Worm (Caenorhabditis elegans) whole organism, midembryonic: Measurements from ENCODE around the gene C04E7.3.
A peak's percentile ranks its signal among the peaks of the same experiment; 100 is the strongest.
"Not testable (repeated sequence)": the region's sequence is repeated elsewhere in the genome, so short reads cannot be mapped to it uniquely, and the experiment has no call there.

Source experiments
- T22C8.4 ChIP-seq: fragments of 200-800 bp; sonication (Bioruptor generic); IDR thresholded peaks from 2 replicates; pipeline ENCODE4 v1.3.6; 2022; ENCODE audit warnings: missing genetic modification characterization, missing compliant biosample characterization
- cog-1 ChIP-seq: sonication (generic microtip); optimal IDR thresholded peaks from 2 replicates; lab custom pipeline; 2016; ENCODE audit warnings: missing genetic modification characterization, missing compliant biosample characterization
- flt-1 ChIP-seq: fragments of 200-800 bp; sonication (Bioruptor generic); IDR thresholded peaks from 2 replicates; pipeline ENCODE4 v1.3.6; 2022; ENCODE audit warnings: missing genetic modification characterization, missing compliant biosample characterization
- klf-2 ChIP-seq: fragments of 200-800 bp; sonication (Bioruptor generic); conservative IDR thresholded peaks from 2 replicates; pipeline ENCODE4 v1.3.6; 2022; ENCODE audit warnings: missing genetic modification reagents, missing genetic modification characterization, missing compliant biosample characterization
- med-1 ChIP-seq: sonication (generic microtip); optimal IDR thresholded peaks from 2 replicates; lab custom pipeline; 2017; ENCODE audit warnings: missing genetic modification characterization, mild to moderate bottlenecking, missing compliant biosample characterization, antibody characterized with exemption, missing genetic modification reagents; ENCODE audit not compliant: insufficient read depth
- ref-1 ChIP-seq: fragments of 200-800 bp; sonication (Bioruptor generic); conservative IDR thresholded peaks from 2 replicates; pipeline ENCODE4 v1.3.6; 2022; ENCODE audit warnings: missing genetic modification reagents, missing genetic modification characterization, missing compliant biosample characterization
- tab-1 ChIP-seq: fragments of 200-800 bp; sonication (Bioruptor generic); IDR thresholded peaks from 2 replicates; pipeline ENCODE4 v1.3.6; 2022; ENCODE audit warnings: missing genetic modification characterization, missing compliant biosample characterization
- ztf-23 ChIP-seq: fragments of 200-800 bp; sonication (Bioruptor generic); IDR thresholded peaks from 2 replicates; pipeline ENCODE4 v1.3.6; 2022; ENCODE audit warnings: missing genetic modification reagents, missing genetic modification characterization, missing compliant biosample characterization
- ztf-29 ChIP-seq: fragments of 200-800 bp; sonication (Bioruptor generic); IDR thresholded peaks from 2 replicates; pipeline ENCODE4 v1.3.6; 2022; ENCODE audit warnings: missing genetic modification reagents, missing genetic modification characterization, missing compliant biosample characterization

The C04E7.3 gene

DNA sequence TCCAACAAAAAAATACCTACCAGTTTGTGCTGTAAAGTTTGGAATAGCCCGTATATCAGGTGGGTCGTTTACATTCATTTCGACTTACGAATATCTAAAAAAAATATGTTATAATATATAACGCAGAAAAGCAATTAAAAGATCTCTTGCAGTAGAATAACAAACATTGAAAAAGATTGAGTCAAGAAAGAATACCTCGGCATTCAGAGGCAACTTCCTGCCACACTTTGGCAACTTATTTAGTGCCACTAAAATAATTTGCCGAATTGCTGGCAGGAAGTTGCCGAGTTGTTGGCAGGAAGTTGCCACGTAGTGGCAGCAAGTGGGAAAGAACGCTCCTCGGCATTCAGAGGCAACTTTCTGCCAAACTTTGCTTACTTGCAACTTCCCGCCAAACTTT lies at the start of gene C04E7.3:
C04E7.3 (minus strand) TSS at position 101 of the 400 bp plus-strand sequence.
- TF ChIP-seq ztf-23 (GFP tag; lab: Robert Waterston, UW); T22C8.4; tab-1: not testable (repeated sequence)

DNA sequence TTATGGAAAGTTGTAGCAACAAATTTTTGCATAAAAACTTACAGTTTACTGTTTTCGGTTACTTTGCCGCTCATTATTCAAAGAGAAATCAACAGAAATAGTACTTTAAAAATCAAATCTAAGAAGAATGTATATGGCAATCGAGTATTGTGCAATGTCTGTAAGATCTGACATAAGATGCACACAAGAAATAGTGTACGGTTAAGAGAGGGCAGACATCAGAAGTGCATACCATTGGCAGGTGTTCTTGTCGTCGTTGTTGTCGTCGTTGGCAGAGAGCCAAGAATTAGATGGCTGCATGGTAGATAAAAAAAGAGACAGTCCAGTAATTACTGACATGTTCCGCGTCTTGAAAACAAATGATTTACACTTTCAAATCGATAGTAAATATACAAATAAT lies 47.7 kb upstream of the C04E7.3 start, which contains the start of gene R04A9.7:
R04A9.7 (minus strand) TSS at position 184 of the 400 bp plus-strand sequence.
- TF ChIP-seq tab-1 (no peak), ztf-29 (GFP tag; lab: Robert Waterston, UW) (no peak), flt-1 (GFP tag; lab: Robert Waterston, UW) (no peak), med-1 (GFP tag; lab: Kevin White, UChicago) (no peak), T22C8.4 (no peak), ztf-23 (GFP tag; lab: Robert Waterston, UW) (no peak), cog-1 (no peak), ref-1 (no peak), klf-2 (no peak)

DNA sequence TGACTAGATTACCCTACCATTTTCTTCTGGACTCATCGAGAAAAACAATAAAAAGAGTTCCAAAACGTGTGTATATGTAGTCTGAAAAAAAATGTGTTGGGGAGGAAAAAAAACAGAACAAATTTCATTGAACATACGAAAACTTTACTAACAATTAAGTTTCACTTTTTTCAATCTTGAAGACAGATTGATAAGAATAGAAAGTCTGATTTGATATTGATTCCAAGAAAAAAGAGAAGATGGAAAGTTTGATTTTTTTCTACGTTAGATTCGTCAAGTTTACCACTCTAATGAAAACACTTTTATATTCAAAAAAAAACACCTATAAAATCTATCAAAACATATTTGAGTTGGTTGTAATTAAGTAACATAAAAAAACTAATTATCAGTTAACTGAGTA lies 43.5 kb upstream of the C04E7.3 start, which contains the start of gene R04A9.9:
R04A9.9 (minus strand) TSS at position 101 of the 400 bp plus-strand sequence.
- TF ChIP-seq ztf-23 (GFP tag; lab: Robert Waterston, UW) (no peak), ref-1 (no peak), tab-1 (no peak), med-1 (GFP tag; lab: Kevin White, UChicago) (no peak), T22C8.4 (no peak), klf-2 (no peak), flt-1 (GFP tag; lab: Robert Waterston, UW) (no peak), ztf-29 (GFP tag; lab: Robert Waterston, UW) (no peak)

DNA sequence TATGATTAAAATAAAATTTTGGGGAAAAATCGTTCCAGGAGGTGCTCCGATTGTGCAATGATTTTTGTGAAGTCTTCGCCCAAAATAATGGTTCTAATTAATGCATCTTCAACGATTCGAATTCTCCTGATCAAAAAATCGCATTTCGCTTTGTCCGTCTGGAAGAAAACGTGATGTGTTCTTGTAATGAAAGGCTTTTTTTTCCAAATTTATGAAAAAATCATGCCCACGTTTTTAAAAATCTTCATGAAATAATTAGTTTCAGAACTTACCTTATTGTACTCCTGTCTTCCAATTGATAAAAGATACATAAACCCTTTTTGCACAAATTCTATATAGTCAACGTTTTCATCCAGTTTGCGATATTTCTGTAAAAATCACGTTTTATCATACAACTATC lies 42.5 kb upstream of the C04E7.3 start:
- TF ChIP-seq ref-1: no peak
- TF ChIP-seq klf-2: no peak
- no peak for TF ChIP-seq med-1 (GFP tag; lab: Kevin White, UChicago)
- TF ChIP-seq ztf-23 (GFP tag; lab: Robert Waterston, UW): no peak
- TF ChIP-seq T22C8.4: no peak
- TF ChIP-seq flt-1 (GFP tag; lab: Robert Waterston, UW): no peak
- no peak for TF ChIP-seq cog-1

DNA sequence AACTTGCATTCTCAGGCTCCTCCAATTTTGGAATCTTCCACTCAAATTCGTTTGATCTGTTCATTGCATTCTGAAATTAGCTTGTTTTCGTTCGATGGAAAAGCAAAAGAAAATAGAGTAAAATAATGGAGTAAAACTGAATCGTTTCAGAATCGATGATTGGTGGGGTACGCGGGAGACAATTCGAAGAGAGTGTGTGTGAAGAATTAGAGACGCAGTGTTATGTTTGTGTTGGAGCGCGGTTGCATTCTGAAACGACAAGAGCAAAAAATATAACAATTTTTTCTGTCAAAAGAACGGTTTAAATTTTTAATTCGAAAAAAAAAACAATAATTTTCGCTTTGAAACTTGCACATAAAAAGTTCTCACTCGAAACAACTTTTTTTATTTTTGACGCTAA lies 41.7 kb upstream of the C04E7.3 start, which contains the start of gene ceh-93:
ceh-93 (minus strand) TSS at position 70 of the 400 bp plus-strand sequence.
- TF ChIP-seq flt-1 (GFP tag; lab: Robert Waterston, UW) (0 out of 2 replicates have a peak, but pooled peaks have one; percentile 15), T22C8.4 (no peak)

DNA sequence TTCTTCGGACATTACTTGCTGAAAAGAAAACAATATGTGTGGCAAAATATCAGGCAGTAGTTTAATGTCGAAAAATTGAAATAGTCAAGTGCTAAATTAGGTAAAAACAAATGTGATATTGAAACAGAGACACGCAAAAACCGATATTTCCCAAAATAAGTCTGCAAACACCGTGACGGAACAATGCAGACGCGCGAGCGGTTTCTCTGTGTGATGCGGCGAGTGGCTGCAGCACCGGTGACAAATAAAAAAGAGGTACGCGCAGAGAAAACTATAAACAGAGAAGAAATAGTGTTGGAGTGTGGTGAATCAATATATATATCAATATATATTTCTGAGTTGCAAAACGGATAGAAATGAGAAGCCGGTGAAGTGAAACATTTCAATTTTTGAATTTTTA lies 35.7 kb upstream of the C04E7.3 start, which contains the start of gene ife-2:
ife-2 (minus strand) TSS at position 18 of the 400 bp plus-strand sequence.
- TF ChIP-seq tab-1: no peak
- no peak for TF ChIP-seq ref-1
- TF ChIP-seq T22C8.4: no peak
- no peak for TF ChIP-seq klf-2
- peak; percentile 44 for TF ChIP-seq cog-1
- TF ChIP-seq ztf-23 (GFP tag; lab: Robert Waterston, UW): no peak

DNA sequence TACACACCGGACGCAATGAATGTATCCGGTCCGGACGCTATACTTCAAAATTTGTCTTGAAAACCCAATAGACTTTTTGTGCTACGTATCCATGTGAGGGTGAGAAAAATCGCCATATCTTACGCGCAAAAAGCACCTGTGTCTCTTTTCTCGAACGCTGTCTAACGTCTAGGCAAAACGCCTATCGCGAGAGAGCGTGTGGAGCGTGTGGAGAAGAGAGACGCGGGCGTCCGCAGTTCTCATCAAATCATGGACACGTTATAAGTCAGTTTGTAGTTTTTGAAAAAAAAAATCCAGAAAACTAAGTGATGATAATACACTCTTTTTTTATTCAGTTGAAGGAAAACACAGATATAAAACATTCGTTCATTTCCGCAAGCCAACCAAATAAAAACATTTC lies 34.0 kb upstream of the C04E7.3 start:
- no peak for TF ChIP-seq flt-1 (GFP tag; lab: Robert Waterston, UW)
- no peak for TF ChIP-seq med-1 (GFP tag; lab: Kevin White, UChicago)
- TF ChIP-seq T22C8.4: no peak
- no peak for TF ChIP-seq cog-1
- no peak for TF ChIP-seq ztf-29 (GFP tag; lab: Robert Waterston, UW)
- no peak for TF ChIP-seq klf-2
- no peak for TF ChIP-seq ref-1

DNA sequence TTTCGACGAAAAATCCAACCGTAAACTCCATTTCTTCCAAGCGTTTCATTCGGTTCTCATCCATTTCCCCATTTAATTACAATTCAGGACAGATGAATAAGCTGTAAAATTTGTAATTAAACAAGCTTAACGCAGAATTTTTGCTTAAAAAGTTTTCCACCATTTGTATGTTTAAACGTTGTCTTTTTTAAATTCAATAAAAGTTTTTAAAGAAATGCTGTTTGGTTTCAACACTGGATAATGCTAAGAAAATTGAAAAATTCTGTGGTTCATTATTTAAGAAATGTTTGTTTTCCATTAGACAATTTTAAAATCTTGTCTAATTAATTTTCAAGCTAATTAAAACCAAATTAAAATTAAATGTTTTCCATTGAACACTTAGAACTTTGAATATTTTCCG lies 33.5 kb upstream of the C04E7.3 start, which contains the start of gene R04A9.3:
R04A9.3 (minus strand) TSS at position 101 of the 400 bp plus-strand sequence.
- TF ChIP-seq T22C8.4 (no peak), tab-1 (no peak), flt-1 (GFP tag; lab: Robert Waterston, UW) (no peak), ztf-29 (GFP tag; lab: Robert Waterston, UW) (no peak), ztf-23 (GFP tag; lab: Robert Waterston, UW) (no peak), med-1 (GFP tag; lab: Kevin White, UChicago) (no peak), cog-1 (no peak), klf-2 (no peak)

DNA sequence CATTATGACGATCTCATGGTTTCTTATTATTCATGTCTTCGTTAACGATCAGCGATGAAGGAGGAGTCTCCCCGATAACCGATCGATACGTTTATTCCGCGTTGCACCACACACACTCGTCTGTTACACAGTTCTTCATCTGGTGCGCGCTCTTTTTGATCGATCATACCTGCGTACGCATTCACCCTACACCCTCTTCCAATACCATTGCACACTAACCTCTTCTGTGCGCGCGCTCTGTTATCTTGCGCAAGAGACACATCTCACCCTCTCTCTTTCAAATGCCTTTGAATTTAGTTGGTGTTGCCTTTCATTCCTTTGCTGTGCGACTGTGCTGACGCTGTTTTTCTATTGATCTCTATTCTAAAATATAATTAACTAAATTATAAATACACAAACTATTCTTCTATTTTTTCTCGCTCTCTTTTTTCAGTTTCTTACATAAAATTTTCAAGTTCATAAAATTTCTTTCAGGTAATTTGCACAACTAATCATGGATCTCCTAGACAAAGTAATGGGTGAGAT lies 24.8 kb upstream of the C04E7.3 start, which contains the start of gene nrde-3:
nrde-3 (plus strand) TSS at position 475 of the 525 bp plus-strand sequence.
- no peak for TF ChIP-seq cog-1
- TF ChIP-seq med-1 (GFP tag; lab: Kevin White, UChicago): no peak
- TF ChIP-seq T22C8.4: peak; percentile 54

DNA sequence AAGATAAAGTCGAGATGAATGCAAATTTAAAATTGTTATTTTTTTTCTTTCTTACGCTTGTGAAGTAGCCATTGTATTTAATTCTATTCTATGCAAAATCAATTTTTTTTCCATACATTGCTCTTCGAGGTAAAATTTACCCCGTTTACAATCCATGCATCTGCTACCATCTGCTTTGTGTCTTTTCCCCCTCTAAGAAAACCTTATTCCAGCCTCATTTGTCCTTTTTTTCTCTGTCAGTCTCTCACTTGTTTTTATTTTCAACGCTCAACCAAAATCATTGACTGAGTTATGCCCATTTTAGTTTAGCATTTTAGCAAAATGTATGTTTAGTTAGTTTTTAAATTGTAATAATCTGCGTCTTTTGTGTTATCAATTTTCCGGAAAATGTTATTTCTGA lies 22.9 kb upstream of the C04E7.3 start:
- TF ChIP-seq flt-1 (GFP tag; lab: Robert Waterston, UW) (no peak), T22C8.4 (no peak), ref-1 (no peak), klf-2 (no peak), tab-1 (no peak), med-1 (GFP tag; lab: Kevin White, UChicago) (no peak), ztf-23 (GFP tag; lab: Robert Waterston, UW) (no peak), ztf-29 (GFP tag; lab: Robert Waterston, UW) (no peak)

DNA sequence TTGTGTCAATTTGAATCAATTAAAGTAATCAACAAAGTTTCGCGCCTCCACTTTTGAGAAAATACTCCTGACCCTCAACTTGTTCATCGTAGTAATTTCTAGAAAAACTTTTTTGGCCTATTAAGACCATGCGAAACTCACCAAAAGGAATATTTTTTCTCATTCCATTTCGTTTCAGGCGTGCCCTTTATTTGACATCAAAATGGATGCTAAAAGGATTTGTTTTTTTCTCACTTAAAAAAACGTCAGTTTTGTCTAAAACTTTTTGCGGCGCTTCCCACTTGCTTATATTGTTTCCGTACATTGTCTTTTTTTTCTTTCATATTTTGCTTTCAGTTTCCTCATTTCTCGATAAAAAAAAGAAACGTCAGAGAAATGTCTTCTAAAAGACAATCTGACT lies 13.5 kb upstream of the C04E7.3 start, which contains the start of gene C04E7.5:
C04E7.5 (plus strand) TSS at position 301 of the 400 bp plus-strand sequence.
- no peak for TF ChIP-seq tab-1
- no peak for TF ChIP-seq flt-1 (GFP tag; lab: Robert Waterston, UW)
- TF ChIP-seq klf-2: no peak
- no peak for TF ChIP-seq cog-1
- no peak for TF ChIP-seq ztf-23 (GFP tag; lab: Robert Waterston, UW)
- no peak for TF ChIP-seq ztf-29 (GFP tag; lab: Robert Waterston, UW)
- TF ChIP-seq med-1 (GFP tag; lab: Kevin White, UChicago): no peak
- no peak for TF ChIP-seq T22C8.4
- TF ChIP-seq ref-1: no peak
